Worm (Caenorhabditis elegans) whole organism, young adult: Measurements from ENCODE around the gene C27B7.5.

Experiments
- F57A8.1 ChIP-seq: fragments of 200-800 bp; sonication (Bioruptor generic); optimal IDR thresholded peaks from 2 replicates; lab custom pipeline; 2018; ENCODE audit warnings: mild to moderate bottlenecking, missing genetic modification characterization, moderate library complexity, missing compliant biosample characterization
- cebp-2 ChIP-seq: fragments of 200-800 bp; sonication (Bioruptor generic); IDR thresholded peaks from 2 replicates; pipeline ENCODE4 v1.3.6; 2022; ENCODE audit warnings: missing genetic modification characterization, missing compliant biosample characterization
- mes-4 ChIP-seq: sonication (generic microtip); optimal IDR thresholded peaks from 2 replicates; lab custom pipeline; 2016; ENCODE audit warnings: missing genotype, missing genetic modification characterization, missing compliant biosample characterization
- sdz-38 ChIP-seq: sonication (generic microtip); optimal IDR thresholded peaks from 2 replicates; lab custom pipeline; 2016; ENCODE audit warnings: missing genotype, missing genetic modification characterization, missing compliant biosample characterization
- ztf-22 ChIP-seq: fragments of 200-800 bp; sonication (Bioruptor generic); optimal IDR thresholded peaks from 2 replicates; lab custom pipeline; 2018; ENCODE audit warnings: mild to moderate bottlenecking, missing genetic modification characterization, moderate library complexity, missing compliant biosample characterization
- ztf-26 ChIP-seq: sonication (generic microtip); optimal IDR thresholded peaks from 2 replicates; lab custom pipeline; 2017; ENCODE audit warnings: missing genetic modification characterization, missing compliant biosample characterization

DNA sequence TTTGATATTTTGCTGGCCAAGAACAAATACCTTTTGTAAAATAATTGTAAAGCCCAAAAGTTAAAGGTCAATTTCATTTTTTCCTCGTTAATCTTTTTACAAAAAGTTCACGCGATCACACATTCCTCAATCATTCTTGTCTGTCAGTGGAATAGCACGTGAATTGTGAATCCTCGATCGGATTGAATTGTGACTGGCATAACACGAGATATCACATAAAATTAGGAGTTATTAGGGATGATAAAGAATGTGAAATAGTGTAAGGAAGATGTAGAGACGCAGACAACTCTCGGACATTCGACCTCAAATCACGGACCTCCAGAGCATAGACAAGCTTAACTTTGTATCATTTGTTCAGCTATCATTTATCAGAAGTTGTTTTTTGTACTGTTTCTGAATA, 4.7 kb downstream of the C27B7.5 start, which contains the start of gene C27B7.6:
- no peak for TF ChIP-seq sdz-38 (tag; lab: Kevin White, UChicago)
- no peak for TF ChIP-seq mes-4 (tag; lab: Kevin White, UChicago)
- no peak for TF ChIP-seq cebp-2 (GFP tag; lab: Robert Waterston, UW)
- TF ChIP-seq ztf-26 (tag; lab: Kevin White, UChicago): no peak
- no peak for TF ChIP-seq ztf-22 (GFP tag; lab: Kevin White, UChicago)
- TF ChIP-seq F57A8.1 (GFP tag; lab: Kevin White, UChicago): no peak
